Fruit fly (Drosophila melanogaster) whole organism, pupa: ENCODE results near the gene Ir68a.

Source experiments
- CG10348 ChIP-seq: fragments of 200-800 bp; sonication (Bioruptor generic); IDR thresholded peaks from 2 replicates; pipeline ENCODE4 v1.3.6; 2022; ENCODE audit warnings: missing biosample characterization, missing genetic modification characterization
- CG14655 ChIP-seq: fragments of 200-800 bp; sonication (Bioruptor generic); optimal IDR thresholded peaks from 3 replicates; lab custom pipeline; 2017; ENCODE audit warnings: mild to moderate bottlenecking, missing biosample characterization, missing genetic modification reagents, missing genetic modification characterization
- CG15710 ChIP-seq: fragments of 200-800 bp; sonication (Bioruptor generic); optimal IDR thresholded peaks from 2 replicates; lab custom pipeline; 2018; ENCODE audit warnings: missing biosample characterization, mild to moderate bottlenecking, missing genetic modification characterization, moderate library complexity
- CG32121 ChIP-seq: fragments of 200-800 bp; sonication (Bioruptor generic); IDR thresholded peaks from 2 replicates; pipeline ENCODE4 v1.3.6; 2022; ENCODE audit warnings: missing biosample characterization, missing genetic modification characterization
- CG34367 ChIP-seq: fragments of 200-800 bp; sonication (Bioruptor generic); optimal IDR thresholded peaks from 2 replicates; lab custom pipeline; 2018; ENCODE audit warnings: missing biosample characterization, mild to moderate bottlenecking, missing genetic modification characterization
- CG8301 ChIP-seq: fragments of 200-800 bp; sonication (Bioruptor generic); optimal IDR thresholded peaks from 2 replicates; lab custom pipeline; 2018; ENCODE audit warnings: missing biosample characterization, mild to moderate bottlenecking, missing genetic modification characterization
- CG9948 ChIP-seq: fragments of 200-800 bp; sonication (Bioruptor generic); optimal IDR thresholded peaks from 2 replicates; lab custom pipeline; 2018; ENCODE audit warnings: missing biosample characterization, mild to moderate bottlenecking, missing genetic modification characterization, moderate library complexity
- D1 ChIP-seq: fragments of 200-800 bp; sonication (Bioruptor generic); optimal IDR thresholded peaks from 2 replicates; lab custom pipeline; 2018; ENCODE audit warnings: missing biosample characterization, mild to moderate bottlenecking, missing genetic modification characterization, moderate library complexity
- EcR ChIP-seq: fragments of 200-800 bp; sonication (Bioruptor generic); optimal IDR thresholded peaks from 3 replicates; lab custom pipeline; 2019; ENCODE audit warnings: missing biosample characterization, missing genetic modification characterization, mild to moderate bottlenecking, moderate library complexity, missing genetic modification reagents
- Pif1B ChIP-seq: fragments of 200-800 bp; sonication (Bioruptor generic); optimal IDR thresholded peaks from 3 replicates; lab custom pipeline; 2016; ENCODE audit warnings: missing biosample characterization, missing genetic modification characterization
- Snoo ChIP-seq: fragments of 200-800 bp; sonication (Bioruptor generic); optimal IDR thresholded peaks from 3 replicates; lab custom pipeline; 2017; ENCODE audit warnings: missing biosample characterization, mild to moderate bottlenecking, missing genetic modification characterization, inconsistent platforms
- gl ChIP-seq: fragments of 200-800 bp; sonication (Bioruptor generic); optimal IDR thresholded peaks from 2 replicates; lab custom pipeline; 2018; ENCODE audit warnings: missing biosample characterization, mild to moderate bottlenecking, missing genetic modification characterization

DNA sequence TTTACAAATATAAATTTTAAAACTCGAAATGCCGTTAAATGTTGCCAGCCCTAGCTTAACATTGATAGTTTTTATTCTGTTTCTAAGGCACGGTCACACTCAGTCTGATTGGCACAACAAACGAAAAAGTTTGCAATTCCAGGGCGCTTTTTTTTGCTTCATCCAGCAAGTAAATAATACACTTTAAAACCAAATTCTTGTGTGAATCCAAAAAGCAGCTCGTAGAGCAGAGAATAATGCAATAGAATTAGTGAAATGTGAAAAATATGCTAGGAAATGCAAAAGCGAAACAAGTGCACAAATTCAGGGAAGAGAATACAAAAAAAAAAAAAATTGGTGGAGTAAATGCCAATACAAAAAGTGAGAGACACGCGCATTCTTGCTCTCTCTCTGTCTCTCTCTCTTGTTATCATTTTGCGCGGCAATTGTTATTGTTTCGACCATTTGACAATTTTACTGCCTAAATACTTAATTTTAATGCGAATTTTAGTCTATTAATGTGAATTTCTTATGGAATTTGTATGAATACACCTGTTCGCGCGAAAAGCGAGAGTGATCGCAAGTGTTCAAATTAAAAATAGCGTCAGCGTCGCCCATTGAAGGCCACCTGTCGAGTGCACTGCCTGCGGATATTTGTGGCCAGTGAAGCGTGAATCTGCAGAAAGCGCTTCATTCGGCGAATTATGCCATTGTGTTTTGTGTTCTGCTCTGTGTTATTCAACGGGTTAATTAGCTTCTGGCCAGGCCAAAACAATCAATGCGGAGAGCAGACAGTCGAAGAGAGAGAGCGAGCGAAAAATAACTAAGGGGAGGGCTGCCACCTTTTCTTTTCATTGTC is 21.4 kb downstream of the Ir68a start, which contains the start of gene CG42671:
- TF ChIP-seq CG8301, result peak; percentile 9
- no peak for TF ChIP-seq EcR (GFP tag; lab: Kevin White, UChicago)
- TF ChIP-seq Pif1B (GFP tag; lab: Kevin White, UChicago), result peak; percentile 14
- no peak for TF ChIP-seq Snoo
- TF ChIP-seq CG14655, result no peak
- no peak for TF ChIP-seq CG9948 (tag; lab: Kevin White, UChicago)
- TF ChIP-seq CG34367 (tag; lab: Kevin White, UChicago), result peak; percentile 17
- peak; percentile 55 for TF ChIP-seq gl
- peak; percentile 20 for TF ChIP-seq CG15710
- peak; percentile 74 for TF ChIP-seq D1 (tag; lab: Kevin White, UChicago)
- no peak; the same call in 1 of the 2 replicates for TF ChIP-seq CG32121 (GFP tag; lab: Robert Waterston, UW)
- no peak for TF ChIP-seq CG10348 (GFP tag; lab: Robert Waterston, UW)
